Worm (Caenorhabditis elegans): ENCODE data around the gene sulp-8.

ce11 chrV:9706592-9706991, 33.1 kb upstream of the sulp-8 start:
- TF ChIP-seq hlh-6 (tag; optimal IDR thresholded peaks at IDR 0.05) (no peak), lim-6 (tag; optimal IDR thresholded peaks at IDR 0.05) (no peak), ama-1 (optimal IDR thresholded peaks at IDR 0.05) (no peak), lin-11 (tag; optimal IDR thresholded peaks at IDR 0.05) (no peak), nhr-11 (tag; optimal IDR thresholded peaks at IDR 0.05) (no peak), T23F11.4 (GFP tag; optimal IDR thresholded peaks at IDR 0.05) (no peak), ceh-30 (tag; optimal IDR thresholded peaks at IDR 0.05) (no peak), odd-2 (tag; optimal IDR thresholded peaks at IDR 0.05) (no peak)
